Fruit fly (Drosophila melanogaster): Measurements from ENCODE around the gene CG7300.

The CG7300 gene

DNA sequence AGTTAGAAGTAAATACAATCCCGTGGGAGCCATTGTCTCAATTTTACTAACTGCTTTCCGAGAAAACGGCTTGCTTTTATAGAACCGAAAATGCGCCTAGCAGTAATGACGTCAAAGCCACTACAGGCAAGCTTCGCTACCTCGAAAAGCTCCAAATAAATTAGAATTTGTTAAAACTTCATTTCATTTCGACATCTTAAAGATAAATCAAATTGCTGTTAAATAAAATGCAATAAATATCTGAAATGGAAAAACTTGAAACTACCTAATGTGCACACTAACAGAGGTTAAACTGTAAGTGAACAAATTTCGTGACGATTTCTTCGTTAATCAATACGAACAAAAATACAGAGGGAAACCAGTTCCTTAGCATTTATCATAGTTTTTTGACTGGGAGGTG is at the start of gene CG7300 (continued):
- TF ChIP-seq CG31441 (GFP tag; IDR thresholded peaks at IDR 0.05): peak; percentile 51

dm6 chr2L:10743714-10744113 is 45.9 kb upstream of the CG7300 start, which contains the start of gene CG6729:
CG6729 (minus strand) TSS chr2L:10743935.
- TF ChIP-seq Scr (GFP tag; IDR thresholded peaks at IDR 0.05; ENCODE audit: partially characterized antibody): peak; percentile 70
- TF ChIP-seq crp (GFP tag; optimal IDR thresholded peaks at IDR 0.05): peak; percentile 75 to 94
- peak; percentile 57 for TF ChIP-seq CG15514 (GFP tag; optimal IDR thresholded peaks at IDR 0.05)
- peak; percentile 64 for TF ChIP-seq trem (tag; optimal IDR thresholded peaks at IDR 0.05)
- TF ChIP-seq Gsc (GFP tag; IDR thresholded peaks at IDR 0.05): no peak
- TF ChIP-seq CG11085 (GFP tag; IDR thresholded peaks at IDR 0.05): no peak
- peak; percentile 74; the same call in 2 of the 3 replicates for TF ChIP-seq Opbp (GFP tag; IDR thresholded peaks at IDR 0.05; ENCODE audit: partially characterized antibody)
- TF ChIP-seq Dll (GFP tag; IDR thresholded peaks at IDR 0.05; ENCODE audit: partially characterized antibody): peak; percentile 79
- TF ChIP-seq sd (tag; optimal IDR thresholded peaks at IDR 0.05): no peak
- no peak for TF ChIP-seq Ada2b (GFP tag; IDR thresholded peaks at IDR 0.05)
- peak; percentile 72; the same call in 2 of the 3 replicates for TF ChIP-seq Doc3 (GFP tag; IDR thresholded peaks at IDR 0.05; ENCODE audit: partially characterized antibody)
- peak; percentile 93 for TF ChIP-seq Dp (GFP tag; optimal IDR thresholded peaks at IDR 0.05)
- TF ChIP-seq jumu (GFP tag; optimal IDR thresholded peaks at IDR 0.05): no peak
- TF ChIP-seq cwo (GFP tag; optimal IDR thresholded peaks at IDR 0.05): no peak
- TF ChIP-seq Stat92E (GFP tag; optimal IDR thresholded peaks at IDR 0.05): peak in 1 of 3 experiments; percentile 3
- peak; percentile 87 for TF ChIP-seq MBD-R2 (GFP tag; IDR thresholded peaks at IDR 0.05)
- TF ChIP-seq Side (GFP tag; optimal IDR thresholded peaks at IDR 0.05): no peak
- TF ChIP-seq fd3F (GFP tag; optimal IDR thresholded peaks at IDR 0.05): no peak
- no peak for TF ChIP-seq CG9797 (GFP tag; optimal IDR thresholded peaks at IDR 0.05)
- peak; percentile 81 for TF ChIP-seq unc-4 (GFP tag; IDR thresholded peaks at IDR 0.05; ENCODE audit: partially characterized antibody)
- no peak for TF ChIP-seq CG1602 (GFP tag; optimal IDR thresholded peaks at IDR 0.05)
- no peak for TF ChIP-seq sim (GFP tag; IDR thresholded peaks at IDR 0.05)
- TF ChIP-seq eve (GFP tag; optimal IDR thresholded peaks at IDR 0.05): no peak
- TF ChIP-seq CG12155 (GFP tag; optimal IDR thresholded peaks at IDR 0.05): no peak
- peak; percentile 19 for TF ChIP-seq gfzf (GFP tag; optimal IDR thresholded peaks at IDR 0.05)
- no peak for TF ChIP-seq slou (GFP tag; optimal IDR thresholded peaks at IDR 0.05)
- TF ChIP-seq CG17186 (GFP tag; optimal IDR thresholded peaks at IDR 0.05): no peak
- TF ChIP-seq Hsf (GFP tag; optimal IDR thresholded peaks at IDR 0.05): no peak
- no peak for TF ChIP-seq CG4360 (GFP tag; IDR thresholded peaks at IDR 0.05)
- TF ChIP-seq Tbp (GFP tag; optimal IDR thresholded peaks at IDR 0.05): no peak
- no peak for TF ChIP-seq CG17912 (GFP tag; optimal IDR thresholded peaks at IDR 0.05)
- TF ChIP-seq CG2712 (tag; optimal IDR thresholded peaks at IDR 0.05): no peak
- no peak for TF ChIP-seq NfI (GFP tag; optimal IDR thresholded peaks at IDR 0.05)
- no peak for TF ChIP-seq ind (GFP tag; optimal IDR thresholded peaks at IDR 0.05)
- no peak for TF ChIP-seq salm (tag; optimal IDR thresholded peaks at IDR 0.05)
- TF ChIP-seq tin (GFP tag; optimal IDR thresholded peaks at IDR 0.05): no peak
- TF ChIP-seq pzg (GFP tag; optimal IDR thresholded peaks at IDR 0.05): peak; percentile 74
- no peak for TF ChIP-seq CG11696 (GFP tag; IDR thresholded peaks at IDR 0.05)
- TF ChIP-seq caup (GFP tag; optimal IDR thresholded peaks at IDR 0.05; ENCODE audit: severe bottlenecking): no peak
- no peak for TF ChIP-seq CG12071 (GFP tag; optimal IDR thresholded peaks at IDR 0.05)
- peak; percentile 61 for TF ChIP-seq knrl (GFP tag; IDR thresholded peaks at IDR 0.05; ENCODE audit: partially characterized antibody)
- TF ChIP-seq CG31224 (GFP tag; IDR thresholded peaks at IDR 0.05): no peak
- TF ChIP-seq bbx (GFP tag; IDR thresholded peaks at IDR 0.05; ENCODE audit: partially characterized antibody): peak; percentile 68
- no peak for TF ChIP-seq Xbp1 (GFP tag; optimal IDR thresholded peaks at IDR 0.05)
- TF ChIP-seq stwl (tag; optimal IDR thresholded peaks at IDR 0.05): peak; percentile 58
- TF ChIP-seq CG4707 (GFP tag; optimal IDR thresholded peaks at IDR 0.05): no peak
- TF ChIP-seq CG13287 (GFP tag; IDR thresholded peaks at IDR 0.05; ENCODE audit: partially characterized antibody): peak; percentile 83
